Worm (Caenorhabditis elegans) whole organism, early embryonic: ENCODE data around the gene dhcr-7.
A peak's percentile ranks its signal among the peaks of the same experiment; 100 is the strongest.

Experiments used
- B0310.2 ChIP-seq: sonication (generic microtip); optimal IDR thresholded peaks from 2 replicates; lab custom pipeline; 2016; ENCODE audit warnings: mild to moderate bottlenecking, missing genetic modification characterization, missing compliant biosample characterization
- F13C5.2 ChIP-seq: sonication (generic microtip); optimal IDR thresholded peaks from 2 replicates; lab custom pipeline; 2017; ENCODE audit warnings: mild to moderate bottlenecking, missing genetic modification characterization, inconsistent platforms, missing compliant biosample characterization
- aly-1 ChIP-seq: sonication (generic microtip); optimal IDR thresholded peaks from 2 replicates; lab custom pipeline; 2016; ENCODE audit warnings: missing genetic modification characterization, missing compliant biosample characterization
- ama-1 ChIP-seq: fragments of 150-350 bp; optimal IDR thresholded peaks from 2 replicates; lab custom pipeline; 2014
- ceh-13 ChIP-seq: fragments of 200-800 bp; sonication (Bioruptor generic); optimal IDR thresholded peaks from 2 replicates; lab custom pipeline; 2018; ENCODE audit warnings: mild to moderate bottlenecking, missing genetic modification characterization, missing compliant biosample characterization
- ceh-36 ChIP-seq: sonication (generic microtip); optimal IDR thresholded peaks from 2 replicates; lab custom pipeline; 2016; ENCODE audit warnings: missing genetic modification characterization, inconsistent platforms, missing compliant biosample characterization
- ets-7 ChIP-seq: sonication (generic microtip); optimal IDR thresholded peaks from 2 replicates; lab custom pipeline; 2016; ENCODE audit warnings: missing genotype, missing genetic modification characterization, missing compliant biosample characterization
- flt-1 ChIP-seq: fragments of 200-800 bp; sonication (Bioruptor generic); IDR thresholded peaks from 2 replicates; pipeline ENCODE4 v1.3.6; 2022; ENCODE audit warnings: missing genetic modification characterization, missing compliant biosample characterization
- hmbx-1 ChIP-seq: sonication (generic microtip); optimal IDR thresholded peaks from 2 replicates; lab custom pipeline; 2016; ENCODE audit warnings: mild to moderate bottlenecking, missing genetic modification characterization, missing compliant biosample characterization
- hmg-4 ChIP-seq: fragments of 200-800 bp; sonication (Bioruptor generic); optimal IDR thresholded peaks from 2 replicates; lab custom pipeline; 2018; ENCODE audit warnings: mild to moderate bottlenecking, missing genetic modification characterization, missing compliant biosample characterization
- hnd-1 ChIP-seq: sonication (generic microtip); optimal IDR thresholded peaks from 2 replicates; lab custom pipeline; 2016; ENCODE audit warnings: missing genetic modification characterization, missing compliant biosample characterization
- pes-1 ChIP-seq: fragments of 200-800 bp; sonication (Bioruptor generic); IDR thresholded peaks from 2 replicates; pipeline ENCODE4 v1.3.6; 2022; ENCODE audit warnings: missing genetic modification reagents, missing genetic modification characterization, missing compliant biosample characterization
- scrt-1 ChIP-seq: fragments of 200-800 bp; sonication (Bioruptor generic); IDR thresholded peaks from 2 replicates; pipeline ENCODE4 v1.3.6; 2022; ENCODE audit warnings: missing genetic modification characterization, missing compliant biosample characterization
- sea-1 ChIP-seq: fragments of 200-800 bp; sonication (Bioruptor generic); conservative IDR thresholded peaks from 2 replicates; pipeline ENCODE4 v1.3.6; 2022; ENCODE audit warnings: missing genetic modification characterization, missing compliant biosample characterization
- tbx-11 ChIP-seq: fragments of 200-800 bp; sonication (Bioruptor generic); IDR thresholded peaks from 2 replicates; pipeline ENCODE4 v1.3.6; 2022; ENCODE audit warnings: missing genetic modification characterization, missing compliant biosample characterization
- tbx-37 ChIP-seq: fragments of 200-800 bp; sonication (Bioruptor generic); conservative IDR thresholded peaks from 2 replicates; pipeline ENCODE4 v1.3.6; 2022; ENCODE audit warnings: missing genetic modification reagents, missing genetic modification characterization, missing compliant biosample characterization
- tra-4 ChIP-seq: sonication (generic microtip); optimal IDR thresholded peaks from 2 replicates; lab custom pipeline; 2017; ENCODE audit warnings: missing genetic modification characterization, missing compliant biosample characterization

dhcr-7 gene

ce11 chrV:20464778-20465177, 20.4 kb downstream of the dhcr-7 start:
- TF ChIP-seq tbx-37 (no peak), hmg-4 (peak; percentile 9)

DNA sequence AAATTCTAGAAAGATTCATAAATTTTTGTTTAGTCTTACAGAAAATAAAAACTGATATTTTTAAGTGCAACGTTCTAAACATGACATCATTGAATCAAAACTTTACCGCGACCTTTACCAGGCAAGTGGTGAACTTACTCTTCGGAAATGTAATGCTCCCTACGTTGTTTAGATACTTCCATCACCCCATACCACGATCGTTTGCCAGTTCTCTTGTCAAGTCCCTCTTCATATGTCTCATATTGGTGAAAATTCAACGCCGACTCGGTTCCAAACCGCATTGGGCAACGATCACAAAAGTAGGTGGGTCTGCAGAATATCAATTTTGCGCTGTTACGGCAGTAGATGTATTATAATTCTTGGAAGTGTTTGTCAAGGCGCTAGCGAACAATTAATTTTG, 24.4 kb downstream of the dhcr-7 start, which contains the start of gene B0250.18:
Gene B0250.18, minus strand, starts transcription at position 101 of the 400 bp plus-strand sequence.
- no peak for TF ChIP-seq ceh-13 (GFP tag; lab: Kevin White, UChicago)
- TF ChIP-seq tra-4 = no peak
- no peak for TF ChIP-seq scrt-1 (GFP tag; lab: Robert Waterston, UW)
- no peak for TF ChIP-seq ets-7 (tag; lab: Kevin White, UChicago)
- no peak for TF ChIP-seq B0310.2 (tag; lab: Kevin White, UChicago)
- TF ChIP-seq flt-1 (GFP tag; lab: Robert Waterston, UW) = no peak
- no peak for TF ChIP-seq tbx-11 (GFP tag; lab: Robert Waterston, UW)
- TF ChIP-seq hmbx-1 (tag; lab: Kevin White, UChicago) = no peak
- no peak for TF ChIP-seq hnd-1 (tag; lab: Kevin White, UChicago)
- TF ChIP-seq tbx-37 = no peak
- no peak for TF ChIP-seq pes-1 (GFP tag; lab: Robert Waterston, UW)
- no peak for TF ChIP-seq sea-1 (GFP tag; lab: Robert Waterston, UW)
- no peak for TF ChIP-seq ama-1
- no peak for TF ChIP-seq F13C5.2 (tag; lab: Kevin White, UChicago)
- no peak for TF ChIP-seq hmg-4
- TF ChIP-seq aly-1 (tag; lab: Kevin White, UChicago) = no peak

- TF ChIP-seq tra-4 (no peak), pes-1 (GFP tag; lab: Robert Waterston, UW) (no peak), hmbx-1 (tag; lab: Kevin White, UChicago) (no peak), ceh-36 (tag; lab: Kevin White, UChicago) (no peak), flt-1 (GFP tag; lab: Robert Waterston, UW) (no peak), aly-1 (tag; lab: Kevin White, UChicago) (no peak), F13C5.2 (tag; lab: Kevin White, UChicago) (no peak), B0310.2 (tag; lab: Kevin White, UChicago) (no peak), ama-1 (no peak), scrt-1 (GFP tag; lab: Robert Waterston, UW) (no peak), sea-1 (GFP tag; lab: Robert Waterston, UW) (no peak), ets-7 (tag; lab: Kevin White, UChicago) (no peak), tbx-37 (no peak), ceh-13 (GFP tag; lab: Kevin White, UChicago) (no peak)
Measured at ce11 chrV:20457155-20457554, 28.0 kb downstream of the dhcr-7 start.

DNA sequence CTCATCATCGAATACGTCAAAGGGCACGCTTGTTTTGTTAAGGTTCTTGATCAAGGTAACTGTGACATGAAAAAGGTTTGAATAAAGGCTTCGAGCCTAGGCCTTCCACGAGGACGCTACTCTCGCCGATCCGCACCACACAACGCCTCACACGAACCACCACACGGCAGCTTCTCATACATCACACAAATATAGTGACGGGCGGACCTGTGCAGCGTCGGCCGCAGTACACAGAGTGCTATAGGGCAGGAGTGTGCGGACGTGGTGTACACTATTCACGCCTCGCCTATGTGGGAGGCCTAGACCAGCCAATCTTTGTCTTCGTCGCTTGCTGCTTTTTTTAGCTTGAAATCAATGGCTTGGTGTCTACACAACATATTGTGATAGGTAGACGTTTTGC, 29.5 kb downstream of the dhcr-7 start:
- TF ChIP-seq hnd-1 (tag; lab: Kevin White, UChicago) (no peak), tbx-11 (GFP tag; lab: Robert Waterston, UW) (no peak), pes-1 (GFP tag; lab: Robert Waterston, UW) (no peak), tbx-37 (no peak), flt-1 (GFP tag; lab: Robert Waterston, UW) (no peak), hmg-4 (peak; percentile 58), aly-1 (tag; lab: Kevin White, UChicago) (no peak), hmbx-1 (tag; lab: Kevin White, UChicago) (no peak), F13C5.2 (tag; lab: Kevin White, UChicago) (peak; percentile 12), B0310.2 (tag; lab: Kevin White, UChicago) (no peak), ama-1 (no peak), scrt-1 (GFP tag; lab: Robert Waterston, UW) (peak; percentile 54; the same call in 1 of the 2 replicates)

DNA sequence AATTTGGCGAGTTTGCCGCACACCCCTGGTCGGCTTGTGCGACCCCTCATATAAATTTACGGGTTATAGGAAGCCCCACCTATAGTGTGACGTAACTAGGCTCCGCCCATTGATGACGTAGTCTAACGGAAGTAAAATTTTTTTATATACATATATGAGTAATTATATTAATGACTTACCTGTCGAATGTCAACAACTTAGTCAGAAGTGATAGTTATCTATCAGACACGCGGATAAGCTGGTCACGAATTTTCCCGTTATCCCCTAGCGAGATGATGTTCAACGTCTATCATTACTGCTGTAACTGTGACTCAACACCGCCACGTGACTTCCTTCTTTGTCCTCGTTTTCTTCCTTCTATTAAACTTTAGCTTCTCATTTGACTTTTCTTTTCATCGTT, 31.4 kb downstream of the dhcr-7 start, which contains the start of gene srd-70:
Gene srd-70, plus strand, starts transcription at position 301 of the 400 bp plus-strand sequence.
- no peak for TF ChIP-seq tra-4
- no peak for TF ChIP-seq ceh-13 (GFP tag; lab: Kevin White, UChicago)
- TF ChIP-seq ama-1 = no peak
- TF ChIP-seq hmg-4 = no peak
- no peak for TF ChIP-seq flt-1 (GFP tag; lab: Robert Waterston, UW)
- no peak for TF ChIP-seq scrt-1 (GFP tag; lab: Robert Waterston, UW)
- TF ChIP-seq hmbx-1 (tag; lab: Kevin White, UChicago) = no peak
- TF ChIP-seq F13C5.2 (tag; lab: Kevin White, UChicago) = no peak
- no peak for TF ChIP-seq pes-1 (GFP tag; lab: Robert Waterston, UW)
- no peak for TF ChIP-seq ceh-36 (tag; lab: Kevin White, UChicago)
- TF ChIP-seq tbx-11 (GFP tag; lab: Robert Waterston, UW) = no peak
- TF ChIP-seq tbx-37 = no peak
- TF ChIP-seq ets-7 (tag; lab: Kevin White, UChicago) = no peak
- TF ChIP-seq B0310.2 (tag; lab: Kevin White, UChicago) = no peak
- no peak for TF ChIP-seq sea-1 (GFP tag; lab: Robert Waterston, UW)
- no peak for TF ChIP-seq hnd-1 (tag; lab: Kevin White, UChicago)

DNA sequence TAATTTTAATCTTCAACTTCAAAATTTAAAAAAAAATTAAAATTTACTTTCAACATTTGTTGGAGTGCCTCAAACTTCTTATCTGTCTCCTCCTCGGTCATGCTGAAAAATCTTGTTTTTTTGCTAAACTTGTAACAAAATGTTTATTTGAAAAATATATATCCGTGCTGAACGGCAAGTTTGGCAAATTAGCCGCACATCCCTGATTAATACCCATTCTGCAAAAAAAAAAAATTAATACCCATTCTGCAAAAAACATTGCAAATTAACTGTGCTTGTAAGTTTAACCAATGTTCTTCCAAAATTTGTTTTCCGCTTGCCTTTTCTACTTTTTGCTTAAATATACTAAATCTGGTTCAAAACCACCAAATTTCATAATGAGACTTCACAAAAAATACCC, 32.1 kb downstream of the dhcr-7 start, which contains the start of gene F48F5.6:
Gene F48F5.6, minus strand, starts transcription at position 101 of the 400 bp plus-strand sequence.
- TF ChIP-seq ama-1 = no peak
- no peak for TF ChIP-seq ceh-13 (GFP tag; lab: Kevin White, UChicago)
- no peak for TF ChIP-seq flt-1 (GFP tag; lab: Robert Waterston, UW)
- TF ChIP-seq pes-1 (GFP tag; lab: Robert Waterston, UW) = no peak
- TF ChIP-seq sea-1 (GFP tag; lab: Robert Waterston, UW) = no peak
- no peak for TF ChIP-seq hmbx-1 (tag; lab: Kevin White, UChicago)
- TF ChIP-seq ets-7 (tag; lab: Kevin White, UChicago) = no peak
- no peak for TF ChIP-seq aly-1 (tag; lab: Kevin White, UChicago)
- TF ChIP-seq tbx-37 = no peak
- TF ChIP-seq tbx-11 (GFP tag; lab: Robert Waterston, UW) = no peak
- no peak for TF ChIP-seq scrt-1 (GFP tag; lab: Robert Waterston, UW)
- no peak for TF ChIP-seq hnd-1 (tag; lab: Kevin White, UChicago)
- TF ChIP-seq tra-4 = no peak
- TF ChIP-seq hmg-4 = no peak
- no peak for TF ChIP-seq ceh-36 (tag; lab: Kevin White, UChicago)
- TF ChIP-seq F13C5.2 (tag; lab: Kevin White, UChicago) = no peak
- TF ChIP-seq B0310.2 (tag; lab: Kevin White, UChicago) = no peak

ce11 chrV:20451793-20452192, 33.4 kb downstream of the dhcr-7 start:
- TF ChIP-seq sea-1 (GFP tag; lab: Robert Waterston, UW) (no peak), tbx-37 (no peak), ceh-36 (tag; lab: Kevin White, UChicago) (no peak), ama-1 (no peak), tbx-11 (GFP tag; lab: Robert Waterston, UW) (no peak), hmbx-1 (tag; lab: Kevin White, UChicago) (no peak), pes-1 (GFP tag; lab: Robert Waterston, UW) (no peak), scrt-1 (GFP tag; lab: Robert Waterston, UW) (no peak), flt-1 (GFP tag; lab: Robert Waterston, UW) (no peak)
